Fruit fly (Drosophila melanogaster) whole organism, embryonic: ENCODE measurements around the gene CG2663.

Experiments
- CG11085 ChIP-seq: fragments of 200-800 bp; sonication (Bioruptor generic); IDR thresholded peaks from 2 replicates; pipeline ENCODE4 v1.3.6; 2022; ENCODE audit warnings: missing biosample characterization, missing genetic modification characterization
- CG13775 ChIP-seq: fragments of 200-800 bp; sonication (Bioruptor generic); optimal IDR thresholded peaks from 3 replicates; lab custom pipeline; 2017; ENCODE audit warnings: missing biosample characterization, mild to moderate bottlenecking, missing genetic modification characterization
- CG14965 ChIP-seq: fragments of 200-800 bp; sonication (Bioruptor generic); optimal IDR thresholded peaks from 2 replicates; lab custom pipeline; 2016; ENCODE audit warnings: missing biosample characterization, missing genetic modification characterization, borderline replicate concordance
- CG15011 ChIP-seq: fragments of 200-800 bp; sonication (Bioruptor generic); optimal IDR thresholded peaks from 3 replicates; lab custom pipeline; 2018; ENCODE audit warnings: missing biosample characterization, mild to moderate bottlenecking, missing genetic modification characterization
- CG15269 ChIP-seq: fragments of 200-800 bp; sonication (Bioruptor generic); optimal IDR thresholded peaks from 2 replicates; lab custom pipeline; 2018; ENCODE audit warnings: missing biosample characterization, mild to moderate bottlenecking, missing genetic modification characterization, moderate library complexity
- CG1602 ChIP-seq: fragments of 200-800 bp; sonication (Bioruptor generic); optimal IDR thresholded peaks from 3 replicates; lab custom pipeline; 2016; ENCODE audit warnings: missing biosample characterization, missing genetic modification characterization
- CG17359 ChIP-seq: fragments of 200-800 bp; sonication (Bioruptor generic); optimal IDR thresholded peaks from 3 replicates; lab custom pipeline; 2018; ENCODE audit warnings: missing biosample characterization, mild to moderate bottlenecking, missing genetic modification characterization, moderate library complexity
- CG17802 ChIP-seq: fragments of 200-800 bp; sonication (Bioruptor generic); optimal IDR thresholded peaks from 2 replicates; lab custom pipeline; 2018; ENCODE audit warnings: missing biosample characterization, mild to moderate bottlenecking, missing genetic modification characterization, moderate library complexity
- CG18011 ChIP-seq: fragments of 200-800 bp; sonication (Bioruptor generic); optimal IDR thresholded peaks from 2 replicates; lab custom pipeline; 2017; ENCODE audit warnings: missing biosample characterization, missing genetic modification characterization, mild to moderate bottlenecking, moderate library complexity, missing genotype
- CG2712 ChIP-seq: fragments of 200-800 bp; optimal IDR thresholded peaks from 3 replicates; lab custom pipeline; 2019; ENCODE audit warnings: missing biosample characterization, mild to moderate bottlenecking, missing genetic modification characterization, moderate library complexity
- CG34422 ChIP-seq: fragments of 200-800 bp; sonication (Bioruptor generic); IDR thresholded peaks from 3 replicates; pipeline ENCODE4 v1.3.6; 2022; ENCODE audit warnings: missing biosample characterization, missing genetic modification characterization
- CG43689 ChIP-seq: fragments of 200-800 bp; sonication (Bioruptor generic); IDR thresholded peaks from 2 replicates; pipeline ENCODE4 v1.3.6; 2022; ENCODE audit warnings: missing biosample characterization, missing genetic modification characterization
- CG6854 ChIP-seq: fragments of 200-800 bp; sonication (Bioruptor generic); optimal IDR thresholded peaks from 3 replicates; lab custom pipeline; 2017; ENCODE audit warnings: missing biosample characterization, mild to moderate bottlenecking, missing genetic modification characterization
- CG7839 ChIP-seq: fragments of 200-800 bp; sonication (Bioruptor generic); optimal IDR thresholded peaks from 3 replicates; lab custom pipeline; 2018; ENCODE audit warnings: missing biosample characterization, mild to moderate bottlenecking, missing genetic modification characterization, moderate library complexity
- Camta ChIP-seq: fragments of 200-800 bp; sonication (Bioruptor generic); optimal IDR thresholded peaks from 2 replicates; lab custom pipeline; 2016; ENCODE audit warnings: missing biosample characterization, missing genetic modification characterization
- D ChIP-seq, 2 experiments: fragments of 200-800 bp in 1 of 2; fragments of >200 bp in 1 of 2; sonication (Bioruptor generic) in 1 of 2; optimal IDR thresholded peaks; 2 replicates in 1 of 2; 3 replicates in 1 of 2; lab custom pipeline; 2017; ENCODE audit warnings: mild to moderate bottlenecking in 1 of 2, missing biosample characterization in 1 of 2, missing genetic modification characterization in 1 of 2, missing genetic modification reagents in 1 of 2
- Dek ChIP-seq: fragments of 200-800 bp; sonication (Bioruptor generic); optimal IDR thresholded peaks from 3 replicates; lab custom pipeline; 2019; ENCODE audit warnings: missing biosample characterization, mild to moderate bottlenecking, missing genetic modification characterization, moderate library complexity
- H15 ChIP-seq: fragments of 200-800 bp; sonication (Bioruptor generic); IDR thresholded peaks from 3 replicates; pipeline ENCODE4 v1.3.6; 2022; ENCODE audit warnings: missing biosample characterization, missing genetic modification characterization
- HHEX ChIP-seq: fragments of 200-800 bp; sonication (Bioruptor generic); optimal IDR thresholded peaks from 3 replicates; lab custom pipeline; 2017; ENCODE audit warnings: missing biosample characterization, mild to moderate bottlenecking, missing genetic modification characterization, missing genetic modification reagents
- HmgD ChIP-seq: fragments of 200-800 bp; sonication (Bioruptor generic); optimal IDR thresholded peaks from 3 replicates; lab custom pipeline; 2016; ENCODE audit warnings: missing biosample characterization, missing genetic modification characterization
- MBD-R2 ChIP-seq: fragments of 200-800 bp; sonication (Bioruptor generic); IDR thresholded peaks from 2 replicates; pipeline ENCODE4 v1.3.6; 2022; ENCODE audit warnings: missing biosample characterization, missing genetic modification characterization
- Mad ChIP-seq: fragments of 200-800 bp; sonication (Bioruptor generic); optimal IDR thresholded peaks from 2 replicates; lab custom pipeline; 2016; ENCODE audit warnings: missing biosample characterization, missing genetic modification characterization
- Max ChIP-seq: fragments of 200-800 bp; sonication (Bioruptor generic); optimal IDR thresholded peaks from 2 replicates; lab custom pipeline; 2016; ENCODE audit warnings: missing biosample characterization, mild to moderate bottlenecking, missing genetic modification characterization
- Mes4 ChIP-seq: fragments of 200-800 bp; sonication (Bioruptor generic); optimal IDR thresholded peaks from 2 replicates; lab custom pipeline; 2016; ENCODE audit warnings: missing biosample characterization, missing genetic modification characterization
- Myb ChIP-seq: fragments of 200-800 bp; sonication (Bioruptor generic); optimal IDR thresholded peaks from 2 replicates; lab custom pipeline; 2016; ENCODE audit warnings: missing biosample characterization, missing genetic modification characterization
- NC2β ChIP-seq: fragments of 200-800 bp; sonication (Bioruptor generic); optimal IDR thresholded peaks from 2 replicates; lab custom pipeline; 2016; ENCODE audit warnings: missing biosample characterization, missing genetic modification characterization
- NFAT ChIP-seq: fragments of 200-800 bp; sonication (Bioruptor generic); IDR thresholded peaks from 2 replicates; pipeline ENCODE4 v1.3.6; 2022; ENCODE audit warnings: missing biosample characterization, missing genetic modification characterization
- Neu2 ChIP-seq: fragments of 200-800 bp; sonication (Bioruptor generic); optimal IDR thresholded peaks from 3 replicates; lab custom pipeline; 2016; ENCODE audit warnings: missing biosample characterization, missing genetic modification characterization, borderline replicate concordance
- Opbp ChIP-seq: fragments of 200-800 bp; sonication (Bioruptor generic); IDR thresholded peaks from 3 replicates; pipeline ENCODE4 v1.3.6; 2022; ENCODE audit warnings: missing biosample characterization, missing genetic modification characterization; ENCODE audit not compliant: partially characterized antibody
- Sin3A ChIP-seq: fragments of >200 bp; optimal IDR thresholded peaks from 2 replicates; lab custom pipeline; 2018
- Sry-δ ChIP-seq: fragments of 200-800 bp; sonication (Bioruptor generic); optimal IDR thresholded peaks from 2 replicates; lab custom pipeline; 2016; ENCODE audit warnings: missing biosample characterization, missing genetic modification characterization
- Usf ChIP-seq: fragments of 200-800 bp; sonication (Bioruptor generic); optimal IDR thresholded peaks from 2 replicates; lab custom pipeline; 2017; ENCODE audit warnings: missing genotype, missing biosample characterization, missing genetic modification characterization
- YL-1 ChIP-seq: fragments of 200-800 bp; sonication (Bioruptor generic); optimal IDR thresholded peaks from 3 replicates; lab custom pipeline; 2017; ENCODE audit warnings: missing biosample characterization, mild to moderate bottlenecking, missing genetic modification characterization
- ac ChIP-seq: fragments of 200-800 bp; sonication (Bioruptor generic); optimal IDR thresholded peaks from 3 replicates; lab custom pipeline; 2017; ENCODE audit warnings: missing biosample characterization, mild to moderate bottlenecking, missing genetic modification characterization
- amos ChIP-seq: fragments of 200-800 bp; sonication (Bioruptor generic); IDR thresholded peaks from 2 replicates; pipeline ENCODE4 v1.3.6; 2022; ENCODE audit warnings: missing biosample characterization, missing genetic modification characterization; ENCODE audit not compliant: partially characterized antibody
- chm ChIP-seq: fragments of 200-800 bp; sonication (Bioruptor generic); IDR thresholded peaks from 2 replicates; pipeline ENCODE4 v1.3.6; 2022; ENCODE audit warnings: missing biosample characterization, missing genetic modification characterization
- danr ChIP-seq: fragments of 200-800 bp; sonication (Bioruptor generic); IDR thresholded peaks from 2 replicates; pipeline ENCODE4 v1.3.6; 2022; ENCODE audit warnings: missing biosample characterization, missing genetic modification characterization
- dimm ChIP-seq: fragments of 200-800 bp; sonication (Bioruptor generic); IDR thresholded peaks from 2 replicates; pipeline ENCODE4 v1.3.6; 2022; ENCODE audit warnings: missing biosample characterization, missing genetic modification characterization
- dysf ChIP-seq: fragments of 200-800 bp; sonication (Bioruptor generic); IDR thresholded peaks from 3 replicates; pipeline ENCODE4 v1.3.6; 2022; ENCODE audit warnings: missing biosample characterization, missing genetic modification characterization
- ems ChIP-seq: fragments of 200-800 bp; sonication (Bioruptor generic); optimal IDR thresholded peaks from 3 replicates; lab custom pipeline; 2016; ENCODE audit warnings: missing biosample characterization, missing genetic modification characterization
- gce ChIP-seq: fragments of 200-800 bp; sonication (Bioruptor generic); IDR thresholded peaks from 3 replicates; pipeline ENCODE4 v1.3.6; 2022; ENCODE audit warnings: missing biosample characterization, missing genetic modification characterization
- kay ChIP-seq: fragments of 200-800 bp; sonication (Bioruptor generic); optimal IDR thresholded peaks from 2 replicates; lab custom pipeline; 2016; ENCODE audit warnings: missing biosample characterization, missing genetic modification characterization
- lbe ChIP-seq: fragments of 200-800 bp; sonication (Bioruptor generic); optimal IDR thresholded peaks from 2 replicates; lab custom pipeline; 2016; ENCODE audit warnings: missing biosample characterization, mild to moderate bottlenecking, missing genetic modification characterization
- maf-S ChIP-seq: fragments of 200-800 bp; sonication (Bioruptor generic); optimal IDR thresholded peaks from 2 replicates; lab custom pipeline; 2016; ENCODE audit warnings: missing biosample characterization, missing genetic modification characterization
- oc ChIP-seq: fragments of 200-800 bp; sonication (Bioruptor generic); optimal IDR thresholded peaks from 2 replicates; lab custom pipeline; 2018; ENCODE audit warnings: missing biosample characterization, mild to moderate bottlenecking, missing genetic modification characterization, moderate library complexity
- odd ChIP-seq: fragments of 200-800 bp; sonication (Bioruptor generic); optimal IDR thresholded peaks from 2 replicates; lab custom pipeline; 2017; ENCODE audit warnings: missing biosample characterization, mild to moderate bottlenecking, missing genetic modification characterization
- pita ChIP-seq: fragments of 200-800 bp; sonication (Bioruptor generic); optimal IDR thresholded peaks from 2 replicates; lab custom pipeline; 2017; ENCODE audit warnings: missing biosample characterization, mild to moderate bottlenecking, missing genetic modification characterization
- run ChIP-seq: fragments of 200-800 bp; sonication (Bioruptor generic); optimal IDR thresholded peaks from 3 replicates; lab custom pipeline; 2018; ENCODE audit warnings: missing biosample characterization, mild to moderate bottlenecking, missing genetic modification characterization
- sisA ChIP-seq: fragments of 200-800 bp; sonication (Bioruptor generic); IDR thresholded peaks from 2 replicates; pipeline ENCODE4 v1.3.6; 2022; ENCODE audit warnings: missing biosample characterization, missing genetic modification characterization
- slp2 ChIP-seq: fragments of 200-800 bp; sonication (Bioruptor generic); optimal IDR thresholded peaks from 2 replicates; lab custom pipeline; 2016; ENCODE audit warnings: missing biosample characterization, missing genetic modification characterization

The CG2663 gene

dm6 chr3R:5368170-5368781 lies 35.7 kb downstream of the CG2663 start, which contains the start of gene Cerk (continued):
- TF ChIP-seq CG17359 (tag; lab: Kevin White, UChicago), result no peak
- TF ChIP-seq CG11085 (GFP tag; lab: Robert Waterston, UW), result peak; percentile 47; the same call in 1 of the 2 replicates
- peak; percentile 48; the same call in 2 of the 3 replicates for TF ChIP-seq CG34422 (GFP tag; lab: Robert Waterston, UW)
- TF ChIP-seq run (tag; lab: Kevin White, UChicago), result no peak
- TF ChIP-seq ac (GFP tag; lab: Kevin White, UChicago), result no peak
- peak; percentile 26 for TF ChIP-seq CG7839 (tag; lab: Kevin White, UChicago)
- TF ChIP-seq CG13775, result no peak
- TF ChIP-seq Max, result no peak
- peak; percentile 58; the same call in 2 of the 3 replicates for TF ChIP-seq dysf (GFP tag; lab: Robert Waterston, UW)
- TF ChIP-seq CG2712 (tag; lab: Kevin White, UChicago), result peak; percentile 42
- peak; percentile 79 for TF ChIP-seq Opbp (GFP tag; lab: Robert Waterston, UW)
- no peak for TF ChIP-seq dimm (GFP tag; lab: Robert Waterston, UW)
- no peak for TF ChIP-seq CG43689 (GFP tag; lab: Robert Waterston, UW)
- peak; percentile 71 for TF ChIP-seq HmgD (GFP tag; lab: Kevin White, UChicago)
- TF ChIP-seq amos (GFP tag; lab: Robert Waterston, UW), result peak; percentile 69; the same call in 1 of the 2 replicates
- TF ChIP-seq kay (GFP tag; lab: Kevin White, UChicago), result peak; percentile 9
- no peak for TF ChIP-seq CG14965 (GFP tag; lab: Kevin White, UChicago)
- peak; percentile 78 for TF ChIP-seq MBD-R2 (GFP tag; lab: Robert Waterston, UW)
- TF ChIP-seq chm (GFP tag; lab: Robert Waterston, UW), result peak; percentile 80
- peak; percentile 17 for TF ChIP-seq Camta (GFP tag; lab: Kevin White, UChicago)
- no peak for TF ChIP-seq slp2 (GFP tag; lab: Kevin White, UChicago)
- TF ChIP-seq YL-1 (GFP tag; lab: Kevin White, UChicago), result peak; percentile 38
- TF ChIP-seq Neu2 (GFP tag; lab: Kevin White, UChicago), result no peak
- no peak for TF ChIP-seq CG15269 (tag; lab: Kevin White, UChicago)
- peak; percentile 57 for TF ChIP-seq NC2β
- TF ChIP-seq oc (tag; lab: Kevin White, UChicago), result no peak
- TF ChIP-seq CG15011 (GFP tag; lab: Kevin White, UChicago), result no peak
- TF ChIP-seq H15, result 0 out of 3 replicates have a peak, but pooled peaks have one; percentile 8
- no peak for TF ChIP-seq HHEX (GFP tag; lab: Kevin White, UChicago)
- no peak for TF ChIP-seq Dek (tag; lab: Kevin White, UChicago)
- TF ChIP-seq NFAT (GFP tag; lab: Robert Waterston, UW), result peak; percentile 65
- TF ChIP-seq CG1602 (GFP tag; lab: Kevin White, UChicago), result no peak
- no peak for TF ChIP-seq maf-S (GFP tag; lab: Kevin White, UChicago)
- no peak for TF ChIP-seq D (optimal IDR thresholded peaks at IDR 0.05; lab: Kevin White, UChicago)
- no peak for TF ChIP-seq D (GFP tag; optimal IDR thresholded peaks at IDR 0.05; lab: Kevin White, UChicago)
- peak; percentile 20 for TF ChIP-seq Usf (GFP tag; lab: Kevin White, UChicago)
- TF ChIP-seq CG18011, result no peak
- TF ChIP-seq Mad (GFP tag; lab: Kevin White, UChicago), result no peak
- TF ChIP-seq Sin3A (lab: Kevin White, UChicago), result peak; percentile 70
- peak; percentile 95 for TF ChIP-seq Myb (GFP tag; lab: Kevin White, UChicago)
- no peak for TF ChIP-seq gce (GFP tag; lab: Robert Waterston, UW)
- TF ChIP-seq danr (GFP tag; lab: Robert Waterston, UW), result no peak
- TF ChIP-seq Sry-δ (GFP tag; lab: Kevin White, UChicago), result peak; percentile 66
- no peak for TF ChIP-seq CG6854 (GFP tag; lab: Kevin White, UChicago)
- no peak for TF ChIP-seq odd (GFP tag; lab: Kevin White, UChicago)
- TF ChIP-seq CG17802 (tag; lab: Kevin White, UChicago), result peak; percentile 38
- peak; percentile 37 for TF ChIP-seq Mes4 (GFP tag; lab: Kevin White, UChicago)
- peak; percentile 24 for TF ChIP-seq ems (GFP tag; lab: Kevin White, UChicago)
- no peak for TF ChIP-seq lbe (GFP tag; lab: Kevin White, UChicago)
- TF ChIP-seq pita, result no peak
- peak; percentile 17; the same call in 1 of the 2 replicates for TF ChIP-seq sisA
